Worm (Caenorhabditis elegans) whole organism, L4 larva: ENCODE data around the gene cest-9.1.
A peak's percentile ranks its signal among the peaks of the same experiment; 100 is the strongest.

Source experiments
- F10B5.3 ChIP-seq: sonication (generic microtip); optimal IDR thresholded peaks from 2 replicates; lab custom pipeline; 2016; ENCODE audit warnings: mild to moderate bottlenecking, missing genetic modification characterization, missing compliant biosample characterization
- R02D3.7 ChIP-seq: fragments of 150-350 bp; sonication (generic microtip); optimal IDR thresholded peaks from 3 replicates; lab custom pipeline; 2014; ENCODE audit warnings: missing biosample characterization, missing genetic modification characterization
- aha-1 ChIP-seq: fragments of 150-350 bp; peaks from one replicate; lab custom pipeline; 2014; ENCODE audit warnings: missing biosample characterization, missing genetic modification characterization
- aly-2 ChIP-seq: sonication (generic microtip); optimal IDR thresholded peaks from 2 replicates; lab custom pipeline; 2018; ENCODE audit warnings: missing biosample characterization, missing genetic modification characterization
- ceh-20 ChIP-seq: fragments of 200-800 bp; sonication (Bioruptor generic); IDR thresholded peaks from 2 replicates; pipeline ENCODE4 v1.3.6; 2022; ENCODE audit warnings: missing genetic modification reagents, missing genetic modification characterization, missing compliant biosample characterization
- ceh-44 ChIP-seq: fragments of 200-800 bp; sonication (Bioruptor generic); IDR thresholded peaks from 2 replicates; pipeline ENCODE4 v1.3.6; 2022; ENCODE audit warnings: missing genetic modification reagents, missing genetic modification characterization, missing compliant biosample characterization
- daf-16 ChIP-seq, 3 experiments: sonication (generic microtip); optimal IDR thresholded peaks; 2 replicates each; lab custom pipeline; 2016 to 2017; ENCODE audit warnings: missing genetic modification characterization in 3 of 3, missing genetic modification reagents in 3 of 3, mild to moderate bottlenecking in 2 of 3, missing compliant biosample characterization in 2 of 3, missing biosample characterization in 1 of 3, moderate library complexity in 1 of 3
- dmd-6 ChIP-seq: fragments of 200-800 bp; sonication (Bioruptor generic); IDR thresholded peaks from 2 replicates; pipeline ENCODE4 v1.3.6; 2022; ENCODE audit warnings: missing genetic modification reagents, missing genetic modification characterization, missing compliant biosample characterization
- dve-1 ChIP-seq: sonication (generic microtip); optimal IDR thresholded peaks from 2 replicates; lab custom pipeline; 2017; ENCODE audit warnings: antibody characterized with exemption, mild to moderate bottlenecking, missing genetic modification characterization, missing compliant biosample characterization; ENCODE audit not compliant: insufficient read depth
- egl-43 ChIP-seq: fragments of 200-800 bp; sonication (Bioruptor generic); IDR thresholded peaks from 2 replicates; pipeline ENCODE4 v1.3.6; 2022; ENCODE audit warnings: missing genetic modification reagents, missing genetic modification characterization, missing compliant biosample characterization
- hif-1 ChIP-seq, 2 experiments: sonication (generic microtip); optimal IDR thresholded peaks; 2 replicates each; lab custom pipeline; 2016 to 2017; ENCODE audit warnings: missing compliant biosample characterization in 2 of 2, missing genetic modification characterization in 2 of 2, missing genetic modification reagents in 2 of 2, missing genotype in 2 of 2, mild to moderate bottlenecking in 1 of 2
- jun-1 ChIP-seq: fragments of 150-350 bp; optimal IDR thresholded peaks from 2 replicates; lab custom pipeline; 2014; ENCODE audit warnings: missing biosample characterization, missing genetic modification reagents, missing genetic modification characterization
- lim-7 ChIP-seq: fragments of 200-800 bp; sonication (Bioruptor generic); IDR thresholded peaks from 2 replicates; pipeline ENCODE4 v1.3.6; 2022; ENCODE audit warnings: missing genetic modification characterization, missing compliant biosample characterization
- lin-13 ChIP-seq: fragments of 150-350 bp; optimal IDR thresholded peaks from 2 replicates; lab custom pipeline; 2014; ENCODE audit warnings: missing biosample characterization, missing genetic modification reagents, missing genetic modification characterization
- lin-39 ChIP-seq: fragments of 150-350 bp; optimal IDR thresholded peaks from 2 replicates; lab custom pipeline; 2014; ENCODE audit warnings: missing biosample characterization, missing genetic modification reagents, missing genetic modification characterization
- lir-3 ChIP-seq: sonication (generic microtip); optimal IDR thresholded peaks from 2 replicates; lab custom pipeline; 2016; ENCODE audit warnings: mild to moderate bottlenecking, missing genetic modification characterization, missing compliant biosample characterization
- lsy-2 ChIP-seq, 2 experiments: fragments of 150-350 bp in 1 of 2; sonication (generic microtip) in 1 of 2; optimal IDR thresholded peaks; 2 replicates each; lab custom pipeline; 2014 to 2017; ENCODE audit warnings: missing biosample characterization in 2 of 2, missing genetic modification characterization in 2 of 2
- mdl-1 ChIP-seq, 2 experiments: fragments of 150-350 bp in 1 of 2; sonication (generic microtip) in 1 of 2; optimal IDR thresholded peaks; 2 replicates each; lab custom pipeline; 2014 to 2017; ENCODE audit warnings: missing biosample characterization in 2 of 2, missing genetic modification characterization in 2 of 2
- mep-1 ChIP-seq: fragments of 150-350 bp; sonication (generic microtip); optimal IDR thresholded peaks from 3 replicates; lab custom pipeline; 2014; ENCODE audit warnings: missing biosample characterization, missing genetic modification characterization
- mxl-2 ChIP-seq: fragments of 200-800 bp; sonication (Bioruptor generic); conservative IDR thresholded peaks from 2 replicates; pipeline ENCODE4 v1.3.6; 2022; ENCODE audit warnings: missing genetic modification reagents, missing genetic modification characterization, missing compliant biosample characterization
- nhr-10 ChIP-seq: fragments of 150-350 bp; optimal IDR thresholded peaks from 2 replicates; lab custom pipeline; 2014; ENCODE audit warnings: missing biosample characterization, missing genetic modification characterization
- nhr-102 ChIP-seq: sonication (generic microtip); optimal IDR thresholded peaks from 2 replicates; lab custom pipeline; 2016; ENCODE audit warnings: mild to moderate bottlenecking, missing genetic modification characterization, moderate library complexity, missing compliant biosample characterization
- nhr-11 ChIP-seq: fragments of 150-350 bp; optimal IDR thresholded peaks from 2 replicates; lab custom pipeline; 2014; ENCODE audit warnings: missing biosample characterization, missing genetic modification characterization
- nhr-237 ChIP-seq: sonication (generic microtip); optimal IDR thresholded peaks from 2 replicates; lab custom pipeline; 2017; ENCODE audit warnings: missing biosample characterization, missing genetic modification characterization
- nhr-28 ChIP-seq: fragments of 150-350 bp; optimal IDR thresholded peaks from 2 replicates; lab custom pipeline; 2014; ENCODE audit warnings: missing biosample characterization, missing genetic modification characterization
- nhr-41 ChIP-seq: fragments of 200-800 bp; sonication (Bioruptor generic); IDR thresholded peaks from 2 replicates; pipeline ENCODE4 v1.3.6; 2022; ENCODE audit warnings: missing genetic modification reagents, missing genetic modification characterization, missing compliant biosample characterization
- nhr-76 ChIP-seq: fragments of 150-350 bp; optimal IDR thresholded peaks from 2 replicates; lab custom pipeline; 2014; ENCODE audit warnings: missing biosample characterization, missing genetic modification characterization
- pha-4 ChIP-seq, 2 experiments: fragments of 150-350 bp in 1 of 2; fragments of 200-800 bp in 1 of 2; sonication (Bioruptor generic) in 1 of 2; IDR thresholded peaks in 1 of 2; optimal IDR thresholded peaks in 1 of 2; 2 replicates each; pipeline versions ENCODE4 v1.3.6 to Lab custom; 2014 to 2022; ENCODE audit warnings: missing genetic modification characterization in 2 of 2, missing genetic modification reagents in 2 of 2, missing biosample characterization in 1 of 2, missing compliant biosample characterization in 1 of 2
- pqm-1 ChIP-seq: sonication (generic microtip); optimal IDR thresholded peaks from 2 replicates; lab custom pipeline; 2017; ENCODE audit warnings: missing biosample characterization, missing genetic modification characterization
- saeg-2 ChIP-seq: fragments of 200-800 bp; sonication (Bioruptor generic); IDR thresholded peaks from 2 replicates; pipeline ENCODE4 v1.3.6; 2022; ENCODE audit warnings: missing genetic modification reagents, missing genetic modification characterization, missing compliant biosample characterization
- set-16 ChIP-seq: fragments of 200-800 bp; sonication (Bioruptor generic); IDR thresholded peaks from 2 replicates; pipeline ENCODE4 v1.3.6; 2022; ENCODE audit warnings: missing genetic modification reagents, missing genetic modification characterization, missing compliant biosample characterization
- tra-1 ChIP-seq: fragments of 200-800 bp; sonication (Bioruptor generic); IDR thresholded peaks from 2 replicates; pipeline ENCODE4 v1.3.6; 2022; ENCODE audit warnings: missing genetic modification reagents, missing genetic modification characterization, missing compliant biosample characterization
- unc-62 ChIP-seq, 3 experiments: fragments of 150-350 bp in 1 of 3; sonication (generic microtip); optimal IDR thresholded peaks in 2 of 3; peaks in 1 of 3; 1 replicate in 1 of 3; 2 replicates in 2 of 3; lab custom pipeline; 2014 to 2017; ENCODE audit warnings: missing biosample characterization in 3 of 3, missing genetic modification characterization in 3 of 3, missing genetic modification reagents in 3 of 3, missing genotype in 1 of 3
- vab-7 ChIP-seq: fragments of 200-800 bp; sonication (Bioruptor generic); IDR thresholded peaks from 2 replicates; pipeline ENCODE4 v1.3.6; 2022; ENCODE audit warnings: missing genetic modification reagents, missing genetic modification characterization, missing compliant biosample characterization
- ztf-7 ChIP-seq: fragments of 150-350 bp; optimal IDR thresholded peaks from 2 replicates; lab custom pipeline; 2014; ENCODE audit warnings: missing biosample characterization, missing genetic modification characterization

The cest-9.1 gene

DNA sequence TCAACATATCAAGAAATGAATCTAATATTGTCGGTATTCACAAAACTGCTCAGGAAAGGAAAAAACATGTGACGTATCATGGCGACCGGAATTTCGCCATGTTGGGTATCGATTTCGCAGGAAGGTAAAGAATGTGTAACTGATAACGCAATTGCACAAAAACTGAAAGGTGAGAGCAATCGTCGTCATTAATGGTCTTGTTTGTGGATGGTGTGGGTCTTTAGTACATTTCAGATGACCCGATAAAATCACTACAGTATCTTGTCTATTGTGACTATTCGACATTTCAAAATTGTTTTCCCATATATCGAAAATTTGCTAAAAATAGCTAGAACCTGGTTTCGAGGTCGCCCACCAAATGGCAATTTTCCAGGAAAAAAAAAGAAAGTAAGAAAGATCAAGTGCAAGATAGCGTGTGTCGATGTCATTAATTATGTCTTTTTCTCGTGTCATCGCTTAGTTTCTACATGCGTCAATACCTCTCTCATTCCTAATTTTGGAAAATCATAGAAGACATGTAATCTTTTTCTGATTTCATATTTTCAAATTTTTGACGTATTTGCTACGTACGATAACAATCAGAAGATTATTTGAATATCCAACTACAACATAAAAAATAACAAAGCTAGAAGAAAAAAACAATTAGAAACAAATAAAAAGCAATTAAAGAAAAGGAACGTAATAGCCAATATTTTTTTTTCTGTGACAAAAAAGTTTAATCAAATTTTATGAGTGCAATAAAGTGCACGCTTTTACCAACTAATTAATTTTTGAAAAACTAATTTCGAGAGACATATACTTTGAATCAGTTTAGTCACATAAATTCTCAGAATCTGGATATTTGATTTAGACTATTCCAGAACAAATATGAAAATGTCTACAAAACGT is 15.6 kb upstream of the cest-9.1 start:
- TF ChIP-seq pqm-1 (peak; percentile 33), mep-1 (tag; lab: Kevin White, UChicago) (peak; percentile 40), aha-1 (tag; lab: Kevin White, UChicago) (peak; percentile 73), tra-1 (GFP tag; lab: Robert Waterston, UW) (0 out of 2 replicates have a peak, but pooled peaks have one; percentile 28), nhr-28 (tag; lab: Kevin White, UChicago) (peak; percentile 59), dmd-6 (peak; percentile 51), daf-16 (GFP tag; optimal IDR thresholded peaks at IDR 0.05; lab: Kevin White, UChicago) (no peak), daf-16 (tag; optimal IDR thresholded peaks at IDR 0.05; lab: Kevin White, UChicago) (peak; percentile 65), nhr-10 (tag; lab: Kevin White, UChicago) (no peak), nhr-237 (tag; lab: Kevin White, UChicago) (no peak), dve-1 (tag; lab: Kevin White, UChicago) (peak; percentile 45), lin-39 (tag; lab: Kevin White, UChicago) (peak; percentile 24), unc-62 (GFP tag; optimal IDR thresholded peaks at IDR 0.05 in 1 of 2; lab: Kevin White, UChicago) (peak in 1 of 2 experiments; percentile 97), unc-62 (tag; optimal IDR thresholded peaks at IDR 0.05; lab: Kevin White, UChicago) (no peak), lsy-2 (tag; optimal IDR thresholded peaks at IDR 0.05; lab: Kevin White, UChicago) (peak in 1 of 2 experiments; percentile 10), R02D3.7 (tag; lab: Kevin White, UChicago) (no peak), mdl-1 (tag; optimal IDR thresholded peaks at IDR 0.05; lab: Kevin White, UChicago) (no peak)

- no peak for TF ChIP-seq nhr-41 (GFP tag; lab: Robert Waterston, UW)
- TF ChIP-seq F10B5.3 (tag; lab: Kevin White, UChicago) = no peak
- TF ChIP-seq lim-7 = no peak
- peak in 1 of 2 experiments; percentile 86 for TF ChIP-seq unc-62 (GFP tag; optimal IDR thresholded peaks at IDR 0.05 in 1 of 2; lab: Kevin White, UChicago)
- no peak for TF ChIP-seq unc-62 (tag; optimal IDR thresholded peaks at IDR 0.05; lab: Kevin White, UChicago)
- TF ChIP-seq, all 104 proteins: peak for 1
Measured at ce11 chrX:12212801-12213200, 13.2 kb upstream of the cest-9.1 start, which contains the start of gene cab-1. TSS of gene cab-1 (minus strand) at chrX:12212901.

DNA sequence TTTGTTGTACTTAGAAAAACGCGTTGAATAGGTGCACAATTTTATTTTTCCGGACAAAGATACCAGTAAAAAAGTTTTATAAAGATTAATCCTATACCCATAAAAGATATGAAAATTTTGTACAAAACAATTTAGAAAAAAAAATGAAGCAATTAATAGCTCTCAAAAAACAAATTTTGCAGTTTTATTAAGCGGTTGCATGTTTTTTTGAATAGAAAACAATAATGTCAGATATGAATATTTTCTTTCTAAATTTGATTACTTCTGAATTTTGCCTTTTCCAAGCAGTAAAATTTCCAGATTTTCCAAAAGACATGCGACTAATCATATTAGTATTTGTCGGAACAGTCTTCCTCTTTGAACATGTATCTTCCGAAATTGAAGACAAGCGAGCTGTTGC is 9.0 kb upstream of the cest-9.1 start, which contains the start of gene C23H4.8:
Gene C23H4.8, plus strand, starts transcription at position 301 of the 400 bp plus-strand sequence.
- no peak for TF ChIP-seq set-16
- TF ChIP-seq ceh-20 (GFP tag; lab: Robert Waterston, UW) = no peak
- TF ChIP-seq, all 104 proteins: peak for 0

DNA sequence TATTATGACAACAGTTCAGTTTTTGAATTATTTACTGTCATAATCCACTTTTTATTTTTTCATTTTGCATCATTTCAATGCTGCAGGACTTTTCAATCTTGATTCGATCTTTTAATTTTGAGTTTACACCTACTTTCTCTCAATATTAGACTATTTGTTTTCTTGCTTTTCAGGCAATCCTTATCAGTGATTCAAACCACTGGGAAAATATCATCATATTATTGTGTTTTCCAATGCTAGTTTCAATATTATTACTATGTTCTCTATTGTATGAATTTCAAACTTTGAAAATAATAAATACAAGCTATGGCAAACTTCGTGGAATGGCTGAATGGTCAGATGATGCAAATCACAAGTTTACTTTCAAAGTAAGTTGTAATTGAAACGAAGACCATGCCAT is 6.5 kb upstream of the cest-9.1 start, which contains the start of gene cest-8:
Gene cest-8, plus strand, starts transcription at position 184 of the 400 bp plus-strand sequence.
- TF ChIP-seq lin-13 (GFP tag; lab: Kevin White, UChicago) = no peak
- TF ChIP-seq mep-1 (tag; lab: Kevin White, UChicago) = no peak
- TF ChIP-seq aha-1 (tag; lab: Kevin White, UChicago) = peak; percentile 87
- TF ChIP-seq ceh-44 (GFP tag; lab: Robert Waterston, UW) = no peak
- no peak for TF ChIP-seq hif-1 (tag; optimal IDR thresholded peaks at IDR 0.05; lab: Kevin White, UChicago)
- no peak for TF ChIP-seq jun-1
- no peak for TF ChIP-seq unc-62 (GFP tag; optimal IDR thresholded peaks at IDR 0.05 in 1 of 2; lab: Kevin White, UChicago)
- TF ChIP-seq unc-62 (tag; optimal IDR thresholded peaks at IDR 0.05; lab: Kevin White, UChicago) = no peak
- no peak for TF ChIP-seq saeg-2 (GFP tag; lab: Robert Waterston, UW)
- TF ChIP-seq lir-3 (tag; lab: Kevin White, UChicago) = no peak
- TF ChIP-seq pha-4 (GFP tag; IDR thresholded peaks at IDR 0.05; lab: Robert Waterston, UW) = no peak
- no peak for TF ChIP-seq pha-4 (tag; optimal IDR thresholded peaks at IDR 0.05; lab: Kevin White, UChicago)
- TF ChIP-seq nhr-76 (tag; lab: Kevin White, UChicago) = no peak
- TF ChIP-seq daf-16 (GFP tag; optimal IDR thresholded peaks at IDR 0.05; lab: Kevin White, UChicago) = no peak
- TF ChIP-seq daf-16 (tag; optimal IDR thresholded peaks at IDR 0.05; lab: Kevin White, UChicago) = peak; percentile 97
- no peak for TF ChIP-seq ztf-7
- no peak for TF ChIP-seq nhr-11 (tag; lab: Kevin White, UChicago)
- no peak for TF ChIP-seq vab-7 (GFP tag; lab: Robert Waterston, UW)
- no peak for TF ChIP-seq egl-43
- peak; percentile 19 for TF ChIP-seq dve-1 (tag; lab: Kevin White, UChicago)
- TF ChIP-seq aly-2 (tag; lab: Kevin White, UChicago) = no peak
- no peak for TF ChIP-seq dmd-6
- TF ChIP-seq pqm-1 = peak; percentile 14
- no peak for TF ChIP-seq mxl-2
- no peak for TF ChIP-seq nhr-102
